Worm (Caenorhabditis elegans): ENCODE data around the gene srw-142.

The srw-142 gene

ce11 chrV:2958202-2958601 lies at the start of gene srw-142:
Gene srw-142 (minus strand): TSS chrV:2958302.
- no peak for TF ChIP-seq mdt-29 (GFP tag; IDR thresholded peaks at IDR 0.05)
- TF ChIP-seq nhr-237 (tag; optimal IDR thresholded peaks at IDR 0.05) = no peak
- no peak for TF ChIP-seq nhr-77 (tag; optimal IDR thresholded peaks at IDR 0.05)
- TF ChIP-seq gei-8 (GFP tag; optimal IDR thresholded peaks at IDR 0.05) = no peak
- no peak for TF ChIP-seq ceh-28 (tag; optimal IDR thresholded peaks at IDR 0.05)
- TF ChIP-seq F10B5.3 (tag; optimal IDR thresholded peaks at IDR 0.05) = no peak
- no peak for TF ChIP-seq lin-15B (tag; optimal IDR thresholded peaks at IDR 0.05)
- TF ChIP-seq aha-1 (tag) = no peak
- TF ChIP-seq ceh-62 (tag; optimal IDR thresholded peaks at IDR 0.05) = no peak

DNA sequence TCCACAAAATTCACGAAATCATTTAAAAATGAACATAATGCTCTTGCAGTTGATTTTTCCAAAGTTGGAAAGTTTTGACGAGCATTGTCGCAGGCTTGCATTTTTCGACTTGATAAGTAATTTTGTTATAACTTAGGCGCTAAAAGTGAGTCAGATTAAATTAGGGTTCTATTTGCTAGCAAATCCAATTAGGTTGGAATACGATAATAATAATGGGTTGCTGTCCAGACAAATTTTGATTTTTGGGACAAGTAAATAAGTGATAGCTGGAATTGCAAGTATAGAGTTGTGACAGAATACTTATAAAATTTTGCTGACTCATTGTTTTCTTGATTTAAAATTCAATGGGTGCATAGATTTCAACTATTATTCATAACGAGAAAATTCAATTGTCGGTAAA lies 47.9 kb upstream of the srw-142 start, which contains the start of gene srw-112:
srw-112 (minus strand) TSS at position 101 of the 400 bp plus-strand sequence.
- TF ChIP-seq aha-1 (tag) (peak; percentile 19), jun-1 (tag; optimal IDR thresholded peaks at IDR 0.05) (no peak)

- no peak for TF ChIP-seq Y105C5A.15 (GFP tag; IDR thresholded peaks at IDR 0.05)
- TF ChIP-seq nhr-77 (tag; optimal IDR thresholded peaks at IDR 0.05) = no peak
- TF ChIP-seq F37D6.2 (tag; optimal IDR thresholded peaks at IDR 0.05) = no peak
- TF ChIP-seq Y48G9A.11 (GFP tag; IDR thresholded peaks at IDR 0.05) = no peak
- TF ChIP-seq egl-43 (GFP tag; IDR thresholded peaks at IDR 0.05) = no peak
- TF ChIP-seq nhr-48 (tag; optimal IDR thresholded peaks at IDR 0.05) = no peak
- TF ChIP-seq vab-7 (GFP tag; IDR thresholded peaks at IDR 0.05) = no peak
- TF ChIP-seq zip-11 (GFP tag; IDR thresholded peaks at IDR 0.05) = no peak
- no peak for TF ChIP-seq jun-1 (tag; optimal IDR thresholded peaks at IDR 0.05)
- no peak for TF ChIP-seq pqm-1 (tag; optimal IDR thresholded peaks at IDR 0.05)
- no peak for TF ChIP-seq daf-16 (GFP tag; optimal IDR thresholded peaks at IDR 0.05)
- no peak for TF ChIP-seq daf-16 (tag; optimal IDR thresholded peaks at IDR 0.05)
- TF ChIP-seq ztf-7 (tag; optimal IDR thresholded peaks at IDR 0.05) = no peak
- TF ChIP-seq lin-38 (GFP tag; IDR thresholded peaks at IDR 0.05) = no peak
- no peak for TF ChIP-seq hlh-11 (tag; optimal IDR thresholded peaks at IDR 0.05)
- TF ChIP-seq zag-1 (tag; optimal IDR thresholded peaks at IDR 0.05) = no peak
- TF ChIP-seq dmd-8 (GFP tag; IDR thresholded peaks at IDR 0.05) = no peak
- no peak for TF ChIP-seq madf-9 (GFP tag; conservative IDR thresholded peaks at IDR 0.05)
- no peak for TF ChIP-seq lin-15B (tag; optimal IDR thresholded peaks at IDR 0.05)
- TF ChIP-seq nhr-10 (tag; optimal IDR thresholded peaks at IDR 0.05) = no peak
- TF ChIP-seq unc-62 (GFP tag; optimal IDR thresholded peaks at IDR 0.05 in 1 of 2) = no peak
- no peak for TF ChIP-seq unc-62 (tag; optimal IDR thresholded peaks at IDR 0.05)
Observed at ce11 chrV:2999736-3000135, 41.6 kb upstream of the srw-142 start, which contains the start of gene srw-119. Gene srw-119 (minus strand): TSS chrV:2999836.

DNA sequence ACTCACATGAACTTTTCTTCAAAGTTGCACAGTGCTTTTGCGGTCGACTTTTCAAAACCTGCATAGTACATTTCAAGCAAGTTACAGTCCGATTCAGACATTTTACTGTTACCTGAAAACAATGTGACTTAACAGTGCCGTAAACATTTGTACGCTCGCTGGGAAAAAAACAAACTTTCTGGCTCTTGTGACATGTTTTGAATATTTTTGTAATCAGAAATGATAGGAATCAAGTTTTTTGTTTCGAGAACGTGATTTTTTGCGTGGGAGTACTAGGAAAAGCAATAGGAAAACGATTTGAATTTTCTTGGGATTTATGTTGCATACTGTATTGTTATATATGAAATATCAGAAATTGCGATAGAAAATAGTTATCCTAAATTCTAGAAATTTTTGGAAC lies 38.0 kb upstream of the srw-142 start, which contains the start of gene srw-120:
srw-120 (minus strand) TSS at position 101 of the 400 bp plus-strand sequence.
- no peak for TF ChIP-seq mdl-1 (tag; optimal IDR thresholded peaks at IDR 0.05)
- no peak for TF ChIP-seq nhr-77 (tag; optimal IDR thresholded peaks at IDR 0.05)
- no peak for TF ChIP-seq ZK337.2 (GFP tag; IDR thresholded peaks at IDR 0.05)
- no peak for TF ChIP-seq dmd-8 (GFP tag; IDR thresholded peaks at IDR 0.05)
- no peak for TF ChIP-seq ceh-20 (GFP tag; IDR thresholded peaks at IDR 0.05)
- no peak for TF ChIP-seq duxl-1 (tag; optimal IDR thresholded peaks at IDR 0.05; ENCODE audit: poor library complexity)
- TF ChIP-seq rbr-2 (tag; optimal IDR thresholded peaks at IDR 0.05) = no peak
- TF ChIP-seq skn-1 (tag; optimal IDR thresholded peaks at IDR 0.05) = no peak
- TF ChIP-seq nhr-237 (tag; optimal IDR thresholded peaks at IDR 0.05) = no peak
- no peak for TF ChIP-seq tag-97 (GFP tag; IDR thresholded peaks at IDR 0.05)
- TF ChIP-seq Y105C5A.15 (GFP tag; IDR thresholded peaks at IDR 0.05) = no peak
- TF ChIP-seq dve-1 (tag; optimal IDR thresholded peaks at IDR 0.05; ENCODE audit: insufficient read depth) = no peak
- TF ChIP-seq T20F7.1 (GFP tag; optimal IDR thresholded peaks at IDR 0.05) = no peak
- no peak for TF ChIP-seq tra-1 (GFP tag; IDR thresholded peaks at IDR 0.05)
- no peak for TF ChIP-seq set-16 (GFP tag; IDR thresholded peaks at IDR 0.05)

Measured in whole organism, L4 larva.